Worm (Caenorhabditis elegans): ENCODE results near the gene F30B5.11.

Gene F30B5.11

DNA sequence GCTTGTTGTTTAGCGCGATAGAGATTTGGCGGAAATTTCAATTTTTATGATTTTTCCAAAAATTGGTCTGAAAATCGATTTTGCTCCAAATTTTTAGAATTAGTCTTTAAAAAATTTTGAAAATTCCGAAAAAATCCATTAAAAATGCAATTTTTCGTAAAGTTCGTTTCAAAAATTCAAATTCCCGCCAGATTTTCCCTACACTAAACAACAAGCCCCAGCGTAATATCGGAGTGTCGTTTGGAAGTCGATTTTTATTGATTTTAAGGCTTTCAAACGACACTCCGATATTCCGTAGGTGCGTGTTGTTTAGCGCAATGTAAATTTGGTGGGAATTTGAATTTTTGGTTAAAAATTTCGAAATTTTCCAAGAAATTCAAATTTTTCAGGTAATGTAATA lies 43.2 kb downstream of the F30B5.11 start:
- TF ChIP-seq mec-3 (tag; optimal IDR thresholded peaks at IDR 0.05; ENCODE audit: borderline replicate concordance): no peak
- no peak for TF ChIP-seq pha-4 (tag; optimal IDR thresholded peaks at IDR 0.05)
- no peak for TF ChIP-seq pros-1 (tag; optimal IDR thresholded peaks at IDR 0.05)
- TF ChIP-seq hlh-6 (tag; optimal IDR thresholded peaks at IDR 0.05): no peak
- no peak for TF ChIP-seq unc-55 (GFP tag; optimal IDR thresholded peaks at IDR 0.05)
- no peak for TF ChIP-seq F13H6.1 (tag; optimal IDR thresholded peaks at IDR 0.05)
- no peak for TF ChIP-seq nhr-11 (tag; optimal IDR thresholded peaks at IDR 0.05)
- no peak for TF ChIP-seq ahr-1 (tag; optimal IDR thresholded peaks at IDR 0.05)
- no peak for TF ChIP-seq ceh-34 (tag; optimal IDR thresholded peaks at IDR 0.05)
- TF ChIP-seq sdc-2 (tag; optimal IDR thresholded peaks at IDR 0.05): no peak
- no peak for TF ChIP-seq ceh-45 (GFP tag; IDR thresholded peaks at IDR 0.05)
- no peak for TF ChIP-seq gmeb-2 (tag; optimal IDR thresholded peaks at IDR 0.05)
- no peak for TF ChIP-seq tbx-2 (tag; optimal IDR thresholded peaks at IDR 0.05)
- no peak for TF ChIP-seq K09A11.1 (tag; optimal IDR thresholded peaks at IDR 0.05; ENCODE audit: insufficient read depth)
- TF ChIP-seq ceh-22 (tag; optimal IDR thresholded peaks at IDR 0.05): no peak
- no peak for TF ChIP-seq ceh-18 (tag; optimal IDR thresholded peaks at IDR 0.05)

- no peak for TF ChIP-seq fkh-6 (tag; optimal IDR thresholded peaks at IDR 0.05)
- TF ChIP-seq ceh-30 (tag; optimal IDR thresholded peaks at IDR 0.05): no peak
- TF ChIP-seq che-1 (tag; optimal IDR thresholded peaks at IDR 0.05): no peak
- TF ChIP-seq pha-2 (tag; optimal IDR thresholded peaks at IDR 0.05): no peak
- TF ChIP-seq ttx-3 (tag; optimal IDR thresholded peaks at IDR 0.05): no peak
- TF ChIP-seq pros-1 (tag; optimal IDR thresholded peaks at IDR 0.05): no peak
- TF ChIP-seq ceh-14 (tag; optimal IDR thresholded peaks at IDR 0.05): no peak
- TF ChIP-seq unc-86 (tag; optimal IDR thresholded peaks at IDR 0.05): no peak
- TF ChIP-seq ceh-9 (tag; optimal IDR thresholded peaks at IDR 0.05): no peak
- TF ChIP-seq lin-11 (tag; optimal IDR thresholded peaks at IDR 0.05): no peak
- TF ChIP-seq ceh-22 (tag; optimal IDR thresholded peaks at IDR 0.05): no peak
Observed at ce11 chrIV:4176088-4176487, 43.8 kb downstream of the F30B5.11 start, which contains the start of gene dnj-15. dnj-15 (plus strand) TSS chrIV:4176388.

ce11 chrIV:4173789-4174188 lies 46.1 kb downstream of the F30B5.11 start, which contains the start of gene rnp-3:
rnp-3 (plus strand) TSS chrIV:4174089.
- TF ChIP-seq unc-42 (tag; optimal IDR thresholded peaks at IDR 0.05) (no peak), rnt-1 (tag; optimal IDR thresholded peaks at IDR 0.05) (no peak), hlh-30 (tag; optimal IDR thresholded peaks at IDR 0.05; ENCODE audit: insufficient read depth) (no peak), ceh-9 (tag; optimal IDR thresholded peaks at IDR 0.05) (no peak), hlh-8 (tag; optimal IDR thresholded peaks at IDR 0.05) (no peak), ceh-31 (tag; optimal IDR thresholded peaks at IDR 0.05) (no peak), ttx-3 (tag; optimal IDR thresholded peaks at IDR 0.05) (no peak), K02D7.2 (tag; optimal IDR thresholded peaks at IDR 0.05) (no peak), unc-55 (GFP tag; optimal IDR thresholded peaks at IDR 0.05) (no peak), ztf-16 (tag; optimal IDR thresholded peaks at IDR 0.05) (no peak), syd-9 (tag; optimal IDR thresholded peaks at IDR 0.05) (no peak), ref-2 (tag; optimal IDR thresholded peaks at IDR 0.05) (no peak), pag-3 (tag; optimal IDR thresholded peaks at IDR 0.05; ENCODE audit: borderline replicate concordance) (no peak), nhr-11 (tag; optimal IDR thresholded peaks at IDR 0.05) (no peak), ceh-45 (GFP tag; IDR thresholded peaks at IDR 0.05) (no peak), tbx-2 (tag; optimal IDR thresholded peaks at IDR 0.05) (no peak), mec-3 (tag; optimal IDR thresholded peaks at IDR 0.05; ENCODE audit: borderline replicate concordance) (no peak), sox-2 (GFP tag; IDR thresholded peaks at IDR 0.05) (no peak)

DNA sequence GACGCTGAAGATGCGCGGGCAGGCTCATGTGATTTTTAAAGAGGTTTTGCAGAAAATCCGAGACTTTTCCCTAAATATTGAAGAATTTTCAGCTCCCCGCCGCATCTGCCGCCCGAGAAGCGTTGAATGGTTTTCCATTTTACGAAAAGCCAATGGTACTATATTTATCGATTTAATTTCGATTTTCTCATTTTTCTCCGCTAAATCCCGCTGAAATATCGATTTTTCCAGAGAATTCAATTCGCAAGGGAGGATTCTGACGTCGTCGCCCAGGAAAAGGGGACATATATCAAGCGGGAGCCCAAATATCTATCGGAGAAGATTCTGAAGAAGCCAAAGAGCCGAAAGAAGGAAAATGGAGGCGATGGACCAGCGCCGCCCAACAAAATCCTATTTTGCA lies 47.6 kb downstream of the F30B5.11 start:
- TF ChIP-seq ceh-34 (tag; optimal IDR thresholded peaks at IDR 0.05): no peak
- TF ChIP-seq ceh-31 (tag; optimal IDR thresholded peaks at IDR 0.05): no peak

Measured in whole organism, late embryonic.